Worm (Caenorhabditis elegans) whole organism, dauer: ENCODE results near the gene C50E10.2.

ENCODE experiments used
- unc-62 ChIP-seq: sonication (generic microtip); optimal IDR thresholded peaks from 2 replicates; lab custom pipeline; 2017; ENCODE audit warnings: missing biosample characterization, missing genetic modification reagents, missing genetic modification characterization

The C50E10.2 gene

DNA sequence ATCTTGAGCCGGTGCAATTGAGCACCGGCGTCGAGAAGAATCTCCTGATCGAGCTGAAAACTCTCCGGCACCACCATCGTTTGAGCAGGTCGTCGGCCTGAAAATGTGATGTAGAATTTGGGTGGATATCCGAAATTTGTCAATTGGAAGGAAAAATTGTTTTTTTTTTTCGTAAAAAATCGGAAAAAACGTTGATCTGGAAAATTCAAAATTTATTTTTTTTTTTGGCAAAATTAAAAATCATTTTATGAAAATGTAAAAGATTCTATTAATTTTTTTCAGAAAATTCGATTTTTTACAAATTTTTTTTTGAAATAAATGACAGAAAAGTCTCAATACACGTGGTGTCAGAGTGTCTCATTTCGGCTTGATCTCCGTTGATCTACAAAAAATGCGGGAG, 43.4 kb downstream of the C50E10.2 start, which contains the start of gene tric-1B.1:
Gene tric-1B.1, minus strand, starts transcription at position 101 of the 400 bp plus-strand sequence.
- TF ChIP-seq unc-62 (GFP tag; lab: Kevin White, UChicago): no peak

DNA sequence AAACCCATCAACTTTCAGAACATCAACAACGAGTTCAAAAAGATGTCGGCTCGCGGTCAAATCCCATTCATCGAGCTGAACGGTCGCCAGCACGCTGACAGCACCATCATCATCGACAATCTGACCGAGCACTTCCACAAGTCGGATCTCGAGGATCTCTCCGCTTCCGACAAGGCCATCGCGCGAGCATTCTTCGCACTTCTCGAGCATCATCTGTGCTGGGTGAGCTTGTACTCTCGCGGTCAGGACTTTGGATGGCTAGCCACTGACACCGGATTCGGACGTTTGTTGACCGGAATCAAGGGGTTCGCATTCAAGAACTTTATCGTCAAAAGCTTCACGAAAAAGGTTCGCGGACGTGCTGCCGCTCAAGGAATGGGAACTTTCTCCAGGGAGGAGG, 44.7 kb downstream of the C50E10.2 start:
- TF ChIP-seq unc-62 (GFP tag; lab: Kevin White, UChicago): no peak

DNA sequence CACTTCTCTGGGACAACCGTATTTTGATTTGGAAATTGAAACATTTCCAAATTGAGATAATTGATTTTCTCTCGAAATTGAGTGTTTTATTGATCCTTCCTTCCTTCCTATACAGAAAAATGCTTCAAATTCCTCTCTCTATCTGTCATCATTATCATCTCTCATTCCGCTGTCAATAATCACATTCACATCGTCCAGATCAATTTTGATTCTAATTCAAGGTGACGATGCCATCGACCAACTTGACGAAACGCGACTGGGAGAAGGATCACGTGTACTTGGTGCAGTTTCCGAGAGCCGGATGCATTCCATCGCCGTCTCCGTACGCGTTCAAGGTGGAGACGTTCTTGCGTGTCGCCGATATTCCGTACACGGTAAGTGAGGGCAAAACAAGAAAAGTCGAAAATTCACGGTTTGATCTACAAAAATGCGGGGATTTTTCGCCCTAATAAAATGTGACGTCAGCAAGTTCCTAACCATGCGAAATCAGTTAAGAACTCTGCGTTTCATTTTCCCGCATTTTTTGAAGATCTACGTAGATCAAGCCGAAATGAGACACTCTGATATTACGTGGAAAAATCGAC, 45.5 kb downstream of the C50E10.2 start, which contains the start of gene faxc-1:
Gene faxc-1, plus strand, starts transcription at position 222 of the 584 bp plus-strand sequence.
- no peak for TF ChIP-seq unc-62 (GFP tag; lab: Kevin White, UChicago)

DNA sequence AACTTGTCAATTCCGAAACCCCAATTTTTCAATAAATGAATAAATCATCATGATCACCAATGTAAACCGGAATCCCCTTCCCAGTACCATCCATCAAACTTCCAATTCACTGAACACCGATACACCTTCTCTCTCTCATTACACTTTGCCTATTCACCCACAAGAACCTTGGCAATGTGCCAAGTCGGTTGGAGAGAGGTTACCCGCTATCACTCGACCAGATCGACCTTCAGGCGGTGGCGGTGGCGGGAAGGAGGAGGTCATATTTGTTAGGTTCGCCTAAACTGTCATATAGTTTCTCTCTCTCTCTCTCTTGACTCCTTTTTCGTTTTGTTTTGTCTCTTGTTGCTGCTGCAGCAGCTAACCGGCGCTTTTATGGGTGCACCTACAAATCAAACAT, 46.9 kb downstream of the C50E10.2 start:
- TF ChIP-seq unc-62 (GFP tag; lab: Kevin White, UChicago): no peak

DNA sequence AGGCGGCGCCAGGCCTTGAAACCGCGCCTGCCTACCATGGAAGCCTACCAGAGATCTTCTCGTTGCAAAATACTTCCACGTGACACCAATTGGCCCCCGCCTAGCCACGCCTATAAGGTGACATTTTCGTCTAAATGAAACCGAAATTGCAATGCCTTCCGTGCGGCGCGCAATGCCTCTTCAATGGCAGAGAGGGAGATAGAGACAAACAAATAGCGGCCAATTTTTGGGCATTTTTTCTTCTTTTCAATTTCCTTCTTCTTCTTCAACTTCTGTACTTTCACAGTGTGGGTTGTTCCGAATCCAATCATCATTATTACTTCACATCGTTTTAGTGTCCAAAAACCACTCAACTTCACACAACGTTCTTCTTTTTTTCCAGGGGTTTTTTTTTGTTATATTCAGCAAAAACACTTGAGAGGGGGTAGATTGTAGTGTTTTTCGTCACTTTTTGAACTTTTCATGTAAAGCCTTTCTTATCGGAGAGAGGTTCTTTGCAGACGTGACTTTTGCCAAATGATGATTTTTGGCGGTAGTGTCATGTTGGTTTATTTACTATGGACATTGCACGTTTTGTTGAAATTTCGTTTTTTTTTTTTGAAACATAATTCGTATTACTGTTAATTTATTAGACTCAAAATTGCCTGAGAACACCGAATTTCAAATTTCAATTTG, 48.2 kb downstream of the C50E10.2 start:
- TF ChIP-seq unc-62 (GFP tag; lab: Kevin White, UChicago): no peak

DNA sequence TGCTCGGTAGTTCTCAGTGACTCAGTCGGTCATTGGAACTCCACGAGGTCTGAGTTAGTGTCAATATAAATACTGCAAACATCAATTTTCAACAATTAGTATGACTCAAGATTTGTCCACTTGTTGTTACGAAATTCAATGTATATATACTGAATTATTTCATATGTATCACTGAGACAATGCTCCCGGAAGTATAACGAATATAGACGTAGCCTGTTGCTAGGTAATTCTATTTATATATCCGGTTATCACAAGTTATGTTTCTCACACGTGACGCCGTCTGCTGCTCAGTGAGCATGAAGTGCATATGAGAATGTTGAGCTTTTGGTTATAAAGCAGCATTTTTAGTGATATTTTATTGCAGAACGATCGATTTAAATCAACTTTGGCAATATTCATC, 49.0 kb downstream of the C50E10.2 start:
- TF ChIP-seq unc-62 (GFP tag; lab: Kevin White, UChicago): no peak

DNA sequence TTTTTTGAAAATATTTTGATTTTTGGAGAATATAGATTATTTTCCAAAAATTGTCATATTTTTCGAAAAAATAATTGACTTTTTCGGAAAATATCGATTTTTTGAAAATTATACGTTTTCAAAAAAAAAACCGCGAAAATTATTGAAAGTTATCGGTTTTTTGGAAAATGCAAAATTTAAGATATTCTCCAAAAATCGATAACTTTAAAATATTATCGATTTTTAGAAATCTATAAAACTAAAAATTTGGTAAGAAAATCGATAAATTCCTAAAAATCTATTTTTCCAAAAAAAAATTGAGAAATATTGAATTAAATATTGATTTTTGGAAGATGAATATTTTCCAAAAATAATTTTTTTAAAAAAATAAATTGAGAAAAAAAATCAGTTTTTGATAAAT, 52.4 kb downstream of the C50E10.2 start:
- TF ChIP-seq unc-62 (GFP tag; lab: Kevin White, UChicago): no peak

DNA sequence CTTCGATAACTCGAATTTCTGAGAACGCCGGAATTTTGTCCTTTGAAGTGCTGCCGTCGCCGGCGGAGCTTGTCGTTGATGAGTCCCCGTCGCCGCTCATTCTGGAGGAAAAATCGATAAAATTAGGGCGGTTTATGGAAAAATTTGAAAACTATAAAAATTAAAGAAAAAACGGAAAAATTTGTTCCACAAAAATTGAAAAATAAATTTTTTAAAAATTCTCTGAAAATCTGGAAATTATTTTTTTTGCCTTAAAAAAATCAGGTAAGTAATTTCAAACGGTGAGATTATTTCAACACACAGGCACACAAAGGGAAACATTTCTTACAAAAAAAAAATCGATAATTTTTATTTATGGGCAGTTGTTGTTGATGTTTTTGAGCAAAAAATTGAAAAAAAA, 53.0 kb downstream of the C50E10.2 start, which contains the start of gene parn-2:
Gene parn-2, minus strand, starts transcription at position 101 of the 400 bp plus-strand sequence.
- no peak for TF ChIP-seq unc-62 (GFP tag; lab: Kevin White, UChicago)

DNA sequence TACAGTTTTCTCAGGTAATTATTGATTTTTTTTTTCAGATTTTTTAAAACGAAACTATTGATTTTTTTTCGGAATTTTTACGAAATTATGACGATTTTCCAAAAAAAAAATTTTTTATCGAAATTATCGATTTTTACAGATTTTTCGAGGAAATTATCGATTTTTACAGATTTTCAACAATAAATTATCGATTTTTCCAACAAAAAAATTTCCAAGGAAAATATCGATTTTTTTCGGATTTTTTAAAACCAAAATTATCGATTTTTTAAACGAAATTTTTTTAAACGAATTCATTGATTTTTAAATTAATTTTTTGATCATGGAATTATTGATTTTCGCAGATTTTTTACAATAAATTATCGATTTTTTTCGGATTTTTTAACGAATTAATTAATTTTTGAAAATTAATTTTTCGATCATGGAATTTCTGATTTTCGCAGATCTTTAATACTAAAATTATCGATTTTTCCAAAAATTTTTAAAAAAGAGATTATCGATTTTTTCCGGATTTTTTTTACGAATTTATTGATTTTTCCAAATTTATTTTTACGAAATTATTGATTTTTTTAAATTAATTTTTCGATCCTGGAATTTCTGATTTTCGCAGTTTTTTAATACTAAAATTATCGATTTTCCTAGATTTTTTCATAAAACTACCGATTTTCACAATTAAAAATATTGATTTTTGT, 53.8 kb downstream of the C50E10.2 start:
- no peak for TF ChIP-seq unc-62 (GFP tag; lab: Kevin White, UChicago)
